Fruit fly (Drosophila melanogaster): ENCODE data around the gene srw.

srw gene

DNA sequence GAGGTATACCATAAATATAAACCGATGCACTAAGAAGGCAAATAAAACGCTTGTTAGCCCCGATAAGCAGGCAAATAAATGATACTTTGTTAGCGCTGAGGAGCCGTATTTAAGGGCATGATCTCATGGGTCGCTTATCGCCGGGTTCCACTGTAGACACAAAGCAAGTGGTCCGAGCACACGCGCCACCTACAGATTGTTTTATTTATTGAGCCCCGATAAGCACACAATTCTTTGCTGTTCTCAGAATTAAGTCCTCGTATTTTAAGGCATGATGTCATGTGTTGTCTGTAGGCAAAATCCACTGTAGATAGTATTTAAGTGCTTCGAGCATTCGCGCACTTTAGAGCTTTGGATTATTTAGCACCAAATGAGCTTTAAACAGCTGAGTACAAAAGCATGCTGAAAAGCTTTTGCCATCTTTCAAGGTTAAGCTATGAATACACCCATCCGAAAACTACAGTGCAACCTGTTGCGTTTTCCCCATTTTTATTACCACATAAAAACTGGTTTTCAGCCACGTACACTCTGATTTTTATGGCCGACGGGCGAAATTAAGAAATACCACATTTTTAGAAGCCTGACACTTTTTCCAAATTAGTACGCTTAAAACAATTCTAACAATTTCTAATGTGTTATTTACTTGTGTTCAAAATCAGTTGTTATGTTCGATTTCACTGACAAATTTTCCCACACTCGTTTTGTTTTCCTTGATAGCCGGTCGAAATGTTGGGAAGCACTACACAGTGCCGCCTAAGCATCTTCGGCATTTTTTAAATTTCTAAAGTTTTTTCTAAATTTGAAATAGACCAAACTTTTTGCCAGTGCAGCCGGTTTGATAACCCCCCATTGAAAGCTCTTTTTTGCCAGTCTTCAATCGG is 43.6 kb downstream of the srw start, which contains the start of gene Sqor (continued):
- TF ChIP-seq lilli (GFP tag; optimal IDR thresholded peaks at IDR 0.05) (peak; percentile 89), CG42726 (GFP tag; IDR thresholded peaks at IDR 0.05; ENCODE audit: partially characterized antibody) (no peak), cato (GFP tag; optimal IDR thresholded peaks at IDR 0.05; ENCODE audit: borderline replicate concordance) (peak; percentile 75), Max (GFP tag; optimal IDR thresholded peaks at IDR 0.05) (peak; percentile 61), CG8281 (tag; optimal IDR thresholded peaks at IDR 0.05) (peak; percentile 78), CG11695 (GFP tag; IDR thresholded peaks at IDR 0.05) (peak; percentile 85), CG17802 (tag; optimal IDR thresholded peaks at IDR 0.05) (peak; percentile 53), knrl (GFP tag; IDR thresholded peaks at IDR 0.05; ENCODE audit: partially characterized antibody) (no peak), CG4404 (GFP tag; IDR thresholded peaks at IDR 0.05) (peak; percentile 46), ap (GFP tag; IDR thresholded peaks at IDR 0.05) (peak; percentile 54), HmgZ (tag; optimal IDR thresholded peaks at IDR 0.05) (peak; percentile 87), eyg (GFP tag; optimal IDR thresholded peaks at IDR 0.05) (peak; percentile 87), BtbVII (GFP tag; optimal IDR thresholded peaks at IDR 0.05) (peak; percentile 90), CG2875 (GFP tag; optimal IDR thresholded peaks at IDR 0.05) (peak; percentile 31), CrebB (tag; optimal IDR thresholded peaks at IDR 0.05) (peak; percentile 73), CG4707 (GFP tag; optimal IDR thresholded peaks at IDR 0.05) (peak; percentile 34), CG3995 (GFP tag; optimal IDR thresholded peaks at IDR 0.05) (peak; percentile 63), CG7372 (GFP tag; IDR thresholded peaks at IDR 0.05) (peak; percentile 60), Nf-YC (tag; optimal IDR thresholded peaks at IDR 0.05) (peak; percentile 75), usp (GFP tag; optimal IDR thresholded peaks at IDR 0.05) (no peak), vfl (GFP tag; optimal IDR thresholded peaks at IDR 0.05) (peak; percentile 83), Fer1 (GFP tag; optimal IDR thresholded peaks at IDR 0.05) (peak; percentile 89), Lpt (GFP tag; optimal IDR thresholded peaks at IDR 0.05) (no peak), pnt (GFP tag; optimal IDR thresholded peaks at IDR 0.05) (peak; percentile 82), ato (GFP tag; IDR thresholded peaks at IDR 0.05; ENCODE audit: partially characterized antibody) (no peak), jigr1 (GFP tag; IDR thresholded peaks at IDR 0.05) (peak; percentile 71; the same call in 2 of the 3 replicates), prd (optimal IDR thresholded peaks at IDR 0.05) (no peak), prd (GFP tag; IDR thresholded peaks at IDR 0.05) (peak; percentile 73), nau (GFP tag; optimal IDR thresholded peaks at IDR 0.05) (no peak), Myb (GFP tag; optimal IDR thresholded peaks at IDR 0.05) (peak; percentile 70), row (GFP tag; IDR thresholded peaks at IDR 0.05) (peak; percentile 95), NK7.1 (GFP tag; optimal IDR thresholded peaks at IDR 0.05) (peak; percentile 89), CG11093 (GFP tag; IDR thresholded peaks at IDR 0.05) (peak; percentile 57; the same call in 1 of the 3 replicates), Hmx (GFP tag; optimal IDR thresholded peaks at IDR 0.05) (peak; percentile 77), CG3407 (GFP tag; optimal IDR thresholded peaks at IDR 0.05) (peak; percentile 53), Sox100B (GFP tag; optimal IDR thresholded peaks at IDR 0.05) (no peak), ems (GFP tag; optimal IDR thresholded peaks at IDR 0.05) (peak; percentile 91), hb (GFP tag; IDR thresholded peaks at IDR 0.05; ENCODE audit: partially characterized antibody) (no peak), wor (GFP tag; IDR thresholded peaks at IDR 0.05) (peak; percentile 70), CG9437 (GFP tag; optimal IDR thresholded peaks at IDR 0.05) (peak; percentile 85), CG4820 (GFP tag; optimal IDR thresholded peaks at IDR 0.05) (peak; percentile 48), CG12071 (GFP tag; optimal IDR thresholded peaks at IDR 0.05) (peak; percentile 76), CG10274 (GFP tag; optimal IDR thresholded peaks at IDR 0.05) (peak; percentile 77), CG14860 (GFP tag; IDR thresholded peaks at IDR 0.05; ENCODE audit: partially characterized antibody) (no peak), CG11504 (tag; optimal IDR thresholded peaks at IDR 0.05) (peak; percentile 85), tna (GFP tag; IDR thresholded peaks at IDR 0.05; ENCODE audit: partially characterized antibody) (no peak), ind (GFP tag; optimal IDR thresholded peaks at IDR 0.05) (peak; percentile 79), CG12391 (tag; optimal IDR thresholded peaks at IDR 0.05) (peak; percentile 84), CG9817 (tag; optimal IDR thresholded peaks at IDR 0.05) (peak; percentile 81)
